Worm (Caenorhabditis elegans): Measurements from ENCODE around the gene C49H3.3.

Gene C49H3.3

ce11 chrIV:7920126-7920525, 4.0 kb upstream of the C49H3.3 start, which contains the start of gene C49H3.16:
C49H3.16 (plus strand) TSS chrIV:7920426.
- no peak for TF ChIP-seq ceh-43 (GFP tag; optimal IDR thresholded peaks at IDR 0.05)

DNA sequence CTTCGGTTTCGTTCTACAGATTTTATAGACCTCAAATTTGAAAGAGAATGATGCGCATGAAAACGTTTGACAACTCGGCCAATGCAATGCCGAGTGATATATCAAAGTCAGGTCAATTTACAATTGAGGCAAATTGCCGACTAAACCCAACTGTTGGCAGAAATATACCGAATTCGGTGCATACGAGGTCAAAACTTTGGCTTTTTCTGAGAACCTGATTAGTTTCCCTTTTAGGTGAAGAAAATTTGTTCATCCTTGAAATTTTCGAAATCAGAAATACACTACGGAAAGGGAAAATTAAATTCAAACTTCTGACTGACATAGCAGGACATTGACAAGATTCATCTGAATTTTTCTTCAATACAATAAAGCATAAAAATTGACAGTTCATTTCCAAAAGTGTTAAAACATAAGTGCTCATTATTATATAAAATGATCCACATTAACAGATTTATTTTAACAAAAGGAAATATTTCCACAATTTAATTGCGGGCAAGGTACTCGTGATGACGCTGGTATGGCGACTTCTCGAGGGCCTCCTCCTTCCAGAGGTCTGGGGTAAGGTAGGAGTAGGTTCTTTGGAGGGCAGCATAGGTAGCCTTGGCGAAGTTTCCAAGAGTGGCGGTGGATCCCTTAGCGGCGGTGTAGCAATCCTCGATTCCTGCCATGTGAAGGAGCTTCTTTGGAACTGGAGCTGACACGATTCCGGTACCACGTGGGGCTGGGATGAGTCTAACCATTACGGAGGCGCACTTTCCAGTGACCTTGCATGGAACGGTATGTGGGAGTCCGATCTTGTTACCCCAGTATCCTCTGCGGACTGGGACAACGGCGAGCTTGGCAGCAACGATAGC, 1.1 kb downstream of the C49H3.3 start:
- no peak for TF ChIP-seq drap-1 (GFP tag; optimal IDR thresholded peaks at IDR 0.05)
- TF ChIP-seq sem-2 (GFP tag; optimal IDR thresholded peaks at IDR 0.05), result no peak
- no peak for TF ChIP-seq lin-32 (GFP tag; optimal IDR thresholded peaks at IDR 0.05)
- no peak for TF ChIP-seq blmp-1 (tag; optimal IDR thresholded peaks at IDR 0.05)
- TF ChIP-seq nhr-2 (tag; optimal IDR thresholded peaks at IDR 0.05), result no peak

- TF ChIP-seq hlh-1 (tag; optimal IDR thresholded peaks at IDR 0.05) (peak; percentile 30), lsy-2 (tag; optimal IDR thresholded peaks at IDR 0.05) (peak; percentile 64), mep-1 (tag; optimal IDR thresholded peaks at IDR 0.05) (peak; percentile 31), unc-120 (tag; optimal IDR thresholded peaks at IDR 0.05; ENCODE audit: poor library complexity, severe bottlenecking) (peak; percentile 9), elt-3 (tag; optimal IDR thresholded peaks at IDR 0.05) (no peak), nhr-12 (tag; optimal IDR thresholded peaks at IDR 0.05) (no peak)
These were observed 2.1 kb downstream of the C49H3.3 start, which contains the start of gene rps-2 for ce11 chrIV:7926102-7926840. rps-2 (minus strand) TSS chrIV:7926391.

DNA sequence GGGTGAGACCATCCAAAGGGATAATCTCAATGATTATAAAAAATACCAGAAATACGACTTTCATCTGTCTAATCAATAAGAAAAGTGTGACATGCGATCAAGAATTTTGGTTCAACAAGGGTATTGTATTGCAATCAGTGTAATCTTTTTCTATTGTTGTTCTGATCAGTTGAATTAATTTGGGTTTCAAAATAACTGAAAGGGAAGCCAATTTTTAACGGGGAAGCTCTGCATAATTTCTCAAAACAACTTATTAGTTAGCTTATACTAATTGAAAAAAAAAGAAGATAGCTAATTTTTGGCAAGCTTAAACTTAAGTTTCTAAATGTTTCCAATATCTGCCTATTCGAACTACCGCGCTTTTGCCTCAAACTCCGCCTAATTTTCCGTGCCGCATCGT, 3.1 kb downstream of the C49H3.3 start, which contains the start of gene C49H3.12:
C49H3.12 (minus strand) TSS at position 101 of the 400 bp plus-strand sequence.
- TF ChIP-seq unc-120 (tag; optimal IDR thresholded peaks at IDR 0.05; ENCODE audit: poor library complexity, severe bottlenecking) (no peak), lsy-2 (tag; optimal IDR thresholded peaks at IDR 0.05) (no peak), tbx-8 (GFP tag; optimal IDR thresholded peaks at IDR 0.05) (no peak), nhr-2 (tag; optimal IDR thresholded peaks at IDR 0.05) (no peak), unc-62 (GFP tag; optimal IDR thresholded peaks at IDR 0.05) (no peak)

DNA sequence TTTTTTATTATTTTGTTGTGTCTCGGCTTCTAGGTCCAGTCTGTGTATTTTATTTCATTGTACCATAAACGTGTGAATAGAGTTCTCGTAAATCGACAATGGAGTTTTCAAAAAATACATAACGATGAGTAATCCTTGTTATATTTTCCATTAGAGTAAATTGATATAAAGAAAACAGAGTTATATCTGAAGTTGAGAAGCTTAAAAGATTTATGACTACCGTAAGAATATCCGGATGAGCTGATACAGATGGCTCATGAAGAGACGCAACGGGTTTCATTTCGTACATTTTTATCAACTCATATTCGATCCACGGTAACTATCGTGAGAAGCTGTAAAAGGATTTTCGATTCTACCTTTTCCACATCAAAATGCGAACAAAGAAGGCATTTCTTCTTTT, 3.7 kb downstream of the C49H3.3 start, which contains the start of gene gcy-8:
gcy-8 (plus strand) TSS at position 301 of the 400 bp plus-strand sequence.
- no peak for TF ChIP-seq M03D4.4 (tag; optimal IDR thresholded peaks at IDR 0.05)
- no peak for TF ChIP-seq elt-3 (tag; optimal IDR thresholded peaks at IDR 0.05)
- TF ChIP-seq ham-2 (GFP tag; optimal IDR thresholded peaks at IDR 0.05), result no peak
- no peak for TF ChIP-seq cnd-1 (tag; optimal IDR thresholded peaks at IDR 0.05)
- no peak for TF ChIP-seq ztf-11 (tag; optimal IDR thresholded peaks at IDR 0.05)
- TF ChIP-seq nhr-2 (tag; optimal IDR thresholded peaks at IDR 0.05), result no peak

- TF ChIP-seq ham-2 (GFP tag; optimal IDR thresholded peaks at IDR 0.05) (no peak), mep-1 (tag; optimal IDR thresholded peaks at IDR 0.05) (no peak), drap-1 (GFP tag; optimal IDR thresholded peaks at IDR 0.05) (no peak), mls-2 (tag; optimal IDR thresholded peaks at IDR 0.05) (no peak), nhr-12 (tag; optimal IDR thresholded peaks at IDR 0.05) (no peak), mab-5 (tag; optimal IDR thresholded peaks at IDR 0.05) (no peak), pha-4 (tag; optimal IDR thresholded peaks at IDR 0.05) (no peak), nhr-237 (tag; optimal IDR thresholded peaks at IDR 0.05) (no peak), unc-39 (tag; optimal IDR thresholded peaks at IDR 0.05) (no peak), ceh-83 (GFP tag; optimal IDR thresholded peaks at IDR 0.05) (no peak), cnd-1 (tag; optimal IDR thresholded peaks at IDR 0.05) (no peak), unc-120 (tag; optimal IDR thresholded peaks at IDR 0.05; ENCODE audit: poor library complexity, severe bottlenecking) (no peak), lin-13 (tag; optimal IDR thresholded peaks at IDR 0.05) (no peak), nhr-76 (tag; optimal IDR thresholded peaks at IDR 0.05) (no peak), sptf-1 (tag; optimal IDR thresholded peaks at IDR 0.05) (no peak), snpc-4 (tag; optimal IDR thresholded peaks at IDR 0.05) (no peak)
These were observed 7.7 kb downstream of the C49H3.3 start for ce11 chrIV:7931873-7932272.

Data from whole organism, mixed stage, embryonic.